Worm (Caenorhabditis elegans) whole organism, mixed stage, embryonic: ENCODE data around the gene C41G11.1.

Source experiments
- ces-1 ChIP-seq: fragments of 150-350 bp; optimal IDR thresholded peaks from 2 replicates; lab custom pipeline; 2014; ENCODE audit warnings: missing biosample characterization, missing genetic modification reagents, missing genetic modification characterization
- elt-1 ChIP-seq: sonication (generic microtip); optimal IDR thresholded peaks from 2 replicates; lab custom pipeline; 2017; ENCODE audit warnings: missing genetic modification characterization, mild to moderate bottlenecking, missing compliant biosample characterization, antibody characterized with exemption, moderate library complexity, borderline replicate concordance; ENCODE audit not compliant: insufficient read depth
- elt-3 ChIP-seq: fragments of 150-350 bp; optimal IDR thresholded peaks from 2 replicates; lab custom pipeline; 2014; ENCODE audit warnings: missing biosample characterization, missing genetic modification characterization
- lin-13 ChIP-seq: fragments of 150-350 bp; optimal IDR thresholded peaks from 2 replicates; lab custom pipeline; 2014; ENCODE audit warnings: missing biosample characterization, missing genetic modification characterization
- mab-5 ChIP-seq: fragments of 150-350 bp; optimal IDR thresholded peaks from 2 replicates; lab custom pipeline; 2014; ENCODE audit warnings: missing biosample characterization, missing genetic modification characterization
- nhr-237 ChIP-seq: fragments of 150-350 bp; optimal IDR thresholded peaks from 2 replicates; lab custom pipeline; 2014; ENCODE audit warnings: missing biosample characterization, missing genetic modification characterization
- nhr-76 ChIP-seq: sonication (generic microtip); optimal IDR thresholded peaks from 2 replicates; lab custom pipeline; 2017; ENCODE audit warnings: missing biosample characterization, missing genetic modification characterization
- pha-4 ChIP-seq: fragments of 150-350 bp; optimal IDR thresholded peaks from 2 replicates; lab custom pipeline; 2018; ENCODE audit warnings: missing biosample characterization, missing genetic modification reagents, missing genetic modification characterization
- snpc-4 ChIP-seq: fragments of 150-350 bp; optimal IDR thresholded peaks from 2 replicates; lab custom pipeline; 2014; ENCODE audit warnings: missing biosample characterization, missing genetic modification characterization
- sptf-1 ChIP-seq: sonication (generic microtip); optimal IDR thresholded peaks from 2 replicates; lab custom pipeline; 2017; ENCODE audit warnings: mild to moderate bottlenecking, missing genetic modification characterization, moderate library complexity, missing compliant biosample characterization
- unc-39 ChIP-seq: fragments of 150-350 bp; optimal IDR thresholded peaks from 2 replicates; lab custom pipeline; 2014; ENCODE audit warnings: missing biosample characterization, missing genetic modification characterization
- unc-62 ChIP-seq: fragments of 150-350 bp; optimal IDR thresholded peaks from 2 replicates; lab custom pipeline; 2014; ENCODE audit warnings: missing biosample characterization, missing genetic modification reagents, missing genetic modification characterization

DNA sequence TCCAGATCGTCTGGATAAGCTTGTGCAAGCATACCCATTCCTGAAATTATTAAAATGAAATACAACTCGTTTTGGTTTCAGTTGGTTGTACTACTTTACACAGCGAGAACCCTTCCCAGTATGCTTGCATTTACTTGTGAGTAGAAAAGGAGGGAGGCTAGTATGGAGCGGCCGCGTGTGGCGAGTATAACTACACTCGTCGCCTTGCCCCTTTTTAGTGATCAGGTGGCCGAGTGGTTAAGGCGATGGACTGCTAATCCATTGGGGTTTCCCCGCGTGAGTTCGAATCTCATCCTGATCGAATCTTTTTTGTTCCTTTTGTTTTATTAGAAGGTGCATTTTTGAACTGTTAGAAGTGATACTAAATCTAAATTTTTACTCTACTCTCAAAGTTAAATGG is 12.2 kb downstream of the C41G11.1 start:
- TF ChIP-seq nhr-237 (tag; lab: Kevin White, UChicago) = no peak
- TF ChIP-seq nhr-76 (tag; lab: Kevin White, UChicago) = no peak
- TF ChIP-seq snpc-4 (tag; lab: Kevin White, UChicago) = no peak
- peak; percentile 96 for TF ChIP-seq sptf-1 (tag; lab: Kevin White, UChicago)
- no peak for TF ChIP-seq unc-39
- no peak for TF ChIP-seq pha-4
- peak; percentile 30 for TF ChIP-seq lin-13 (tag; lab: Kevin White, UChicago)
- peak; percentile 26 for TF ChIP-seq ces-1 (GFP tag; lab: Kevin White, UChicago)
- TF ChIP-seq mab-5 = no peak
- no peak for TF ChIP-seq elt-3 (tag; lab: Kevin White, UChicago)
- peak; percentile 22 for TF ChIP-seq unc-62 (GFP tag; lab: Kevin White, UChicago)
- TF ChIP-seq elt-1 (tag; lab: Kevin White, UChicago) = no peak
